Fruit fly (Drosophila melanogaster): Measurements from ENCODE around the gene CG9667.
A peak's percentile ranks its signal among the peaks of the same experiment; 100 is the strongest.

The CG9667 gene

dm6 chr3R:8115951-8116611 is 10.1 kb downstream of the CG9667 start:
- TF ChIP-seq CG8478 (optimal IDR thresholded peaks at IDR 0.05) (no peak), CTCF (optimal IDR thresholded peaks at IDR 0.05) (no peak)

dm6 chr3R:8115205-8115604 is 11.0 kb downstream of the CG9667 start:
- TF ChIP-seq CTCF (optimal IDR thresholded peaks at IDR 0.05) (no peak), CG8478 (optimal IDR thresholded peaks at IDR 0.05) (no peak)

- TF ChIP-seq CTCF (optimal IDR thresholded peaks at IDR 0.05) = no peak
- no peak for TF ChIP-seq CG8478 (optimal IDR thresholded peaks at IDR 0.05)
Observed at dm6 chr3R:8113833-8114673, 12.1 kb downstream of the CG9667 start.

- no peak for TF ChIP-seq CTCF (optimal IDR thresholded peaks at IDR 0.05)
- TF ChIP-seq CG8478 (optimal IDR thresholded peaks at IDR 0.05) = no peak
Observed at dm6 chr3R:8112880-8113832, 13.0 kb downstream of the CG9667 start.

dm6 chr3R:8111789-8112382 is 14.3 kb downstream of the CG9667 start:
- TF ChIP-seq CG8478 (optimal IDR thresholded peaks at IDR 0.05) = no peak
- TF ChIP-seq CTCF (optimal IDR thresholded peaks at IDR 0.05) = no peak

dm6 chr3R:8110951-8111350 is 15.2 kb downstream of the CG9667 start:
- TF ChIP-seq CG8478 (optimal IDR thresholded peaks at IDR 0.05) (no peak), CTCF (optimal IDR thresholded peaks at IDR 0.05) (no peak)

- TF ChIP-seq CG8478 (optimal IDR thresholded peaks at IDR 0.05) (no peak), CTCF (optimal IDR thresholded peaks at IDR 0.05) (no peak)
Observed at dm6 chr3R:8110198-8110642, 15.9 kb downstream of the CG9667 start.

- TF ChIP-seq CG8478 (optimal IDR thresholded peaks at IDR 0.05) (no peak), CTCF (optimal IDR thresholded peaks at IDR 0.05) (no peak)
Observed at dm6 chr3R:8109782-8110181, 16.4 kb downstream of the CG9667 start.

dm6 chr3R:8108770-8109169 is 17.4 kb downstream of the CG9667 start:
- TF ChIP-seq CG8478 (optimal IDR thresholded peaks at IDR 0.05) (no peak), CTCF (optimal IDR thresholded peaks at IDR 0.05) (no peak)

dm6 chr3R:8106909-8107841 is 19.0 kb downstream of the CG9667 start:
- TF ChIP-seq CTCF (optimal IDR thresholded peaks at IDR 0.05) (no peak), CG8478 (optimal IDR thresholded peaks at IDR 0.05) (no peak)

- TF ChIP-seq CG8478 (optimal IDR thresholded peaks at IDR 0.05) (no peak), CTCF (optimal IDR thresholded peaks at IDR 0.05) (no peak)
Observed at dm6 chr3R:8105839-8106718, 20.1 kb downstream of the CG9667 start.

dm6 chr3R:8105088-8105542 is 21.0 kb downstream of the CG9667 start, which contains the start of gene puc:
puc (plus strand) TSS chr3R:8105332.
- TF ChIP-seq CTCF (optimal IDR thresholded peaks at IDR 0.05) = peak in 1 of 2 experiments; percentile 33
- TF ChIP-seq CG8478 (optimal IDR thresholded peaks at IDR 0.05) = no peak
